Worm (Caenorhabditis elegans): ENCODE data around the gene clec-151.

clec-151 gene

ce11 chrIII:4649811-4650544, 21.7 kb downstream of the clec-151 start, which contains the start of gene ppm-2:
Gene ppm-2, plus strand, starts transcription at chrIII:4650494.
- TF ChIP-seq hmbx-1 (tag; optimal IDR thresholded peaks at IDR 0.05): no peak
- TF ChIP-seq hmg-4 (GFP tag; optimal IDR thresholded peaks at IDR 0.05): no peak
- TF ChIP-seq ceh-36 (tag; optimal IDR thresholded peaks at IDR 0.05): no peak
- TF ChIP-seq ceh-13 (GFP tag; optimal IDR thresholded peaks at IDR 0.05): no peak
- TF ChIP-seq ets-7 (tag; optimal IDR thresholded peaks at IDR 0.05): no peak
- TF ChIP-seq ama-1 (optimal IDR thresholded peaks at IDR 0.05): no peak
- no peak for TF ChIP-seq flt-1 (GFP tag; IDR thresholded peaks at IDR 0.05)
- TF ChIP-seq B0310.2 (tag; optimal IDR thresholded peaks at IDR 0.05): no peak
- TF ChIP-seq scrt-1 (GFP tag; IDR thresholded peaks at IDR 0.05): no peak
- TF ChIP-seq sea-1 (GFP tag; conservative IDR thresholded peaks at IDR 0.05): no peak
- TF ChIP-seq hnd-1 (tag; optimal IDR thresholded peaks at IDR 0.05): no peak
- no peak for TF ChIP-seq tbx-11 (GFP tag; IDR thresholded peaks at IDR 0.05)
- no peak for TF ChIP-seq tbx-37 (GFP tag; conservative IDR thresholded peaks at IDR 0.05)
- TF ChIP-seq tra-4 (tag; optimal IDR thresholded peaks at IDR 0.05): no peak
- TF ChIP-seq pes-1 (GFP tag; IDR thresholded peaks at IDR 0.05): no peak

DNA sequence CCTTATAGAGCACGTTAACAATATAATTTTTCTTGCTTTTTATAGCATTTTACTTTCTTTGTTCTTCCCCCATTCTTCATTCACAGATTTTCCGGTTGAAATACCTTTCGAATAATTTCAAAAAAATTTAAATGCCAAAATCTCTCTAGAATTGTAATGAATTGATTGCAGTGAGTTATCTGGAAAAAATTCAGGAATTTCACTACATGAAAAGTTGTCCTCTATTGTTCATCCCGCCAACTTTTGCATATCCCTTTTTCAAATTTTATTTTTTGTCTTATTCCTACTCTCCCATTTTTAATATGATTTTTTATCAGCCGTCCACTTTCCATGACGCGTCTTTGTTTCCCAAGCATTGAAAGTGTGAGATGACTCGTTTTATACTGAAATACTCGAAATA, 25.1 kb downstream of the clec-151 start:
- TF ChIP-seq tra-4 (tag; optimal IDR thresholded peaks at IDR 0.05) (no peak), hmg-4 (GFP tag; optimal IDR thresholded peaks at IDR 0.05) (no peak), ets-7 (tag; optimal IDR thresholded peaks at IDR 0.05) (no peak), sea-1 (GFP tag; conservative IDR thresholded peaks at IDR 0.05) (no peak), flt-1 (GFP tag; IDR thresholded peaks at IDR 0.05) (no peak), tbx-11 (GFP tag; IDR thresholded peaks at IDR 0.05) (no peak), pes-1 (GFP tag; IDR thresholded peaks at IDR 0.05) (no peak), ama-1 (optimal IDR thresholded peaks at IDR 0.05) (no peak), B0310.2 (tag; optimal IDR thresholded peaks at IDR 0.05) (no peak), tbx-37 (GFP tag; conservative IDR thresholded peaks at IDR 0.05) (no peak), scrt-1 (GFP tag; IDR thresholded peaks at IDR 0.05) (no peak), hnd-1 (tag; optimal IDR thresholded peaks at IDR 0.05) (no peak), F13C5.2 (tag; optimal IDR thresholded peaks at IDR 0.05) (no peak), ceh-36 (tag; optimal IDR thresholded peaks at IDR 0.05) (no peak), ceh-13 (GFP tag; optimal IDR thresholded peaks at IDR 0.05) (no peak), hmbx-1 (tag; optimal IDR thresholded peaks at IDR 0.05) (no peak), aly-1 (tag; optimal IDR thresholded peaks at IDR 0.05) (no peak)

DNA sequence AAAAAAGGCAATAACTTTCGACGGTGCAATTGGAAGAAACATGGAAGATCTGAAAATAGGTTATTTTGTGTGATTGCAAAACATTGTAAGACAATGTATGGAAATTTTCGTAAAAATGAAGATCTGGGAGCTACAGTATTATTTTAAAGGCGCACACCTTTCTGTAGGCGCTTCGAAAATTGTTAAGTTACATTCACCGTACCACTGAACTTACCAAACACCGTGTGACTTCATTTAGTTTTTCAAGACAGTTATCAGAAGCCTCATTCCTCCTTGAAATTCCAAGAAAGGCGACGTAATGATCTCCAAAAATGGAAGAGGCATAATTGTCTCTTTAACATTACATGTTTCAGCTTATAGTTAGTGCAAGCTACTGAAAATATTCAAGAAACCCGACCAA, 25.6 kb downstream of the clec-151 start:
- TF ChIP-seq tbx-11 (GFP tag; IDR thresholded peaks at IDR 0.05) (no peak), scrt-1 (GFP tag; IDR thresholded peaks at IDR 0.05) (no peak), ets-7 (tag; optimal IDR thresholded peaks at IDR 0.05) (no peak), tra-4 (tag; optimal IDR thresholded peaks at IDR 0.05) (no peak), sea-1 (GFP tag; conservative IDR thresholded peaks at IDR 0.05) (no peak), hnd-1 (tag; optimal IDR thresholded peaks at IDR 0.05) (no peak), ceh-13 (GFP tag; optimal IDR thresholded peaks at IDR 0.05) (no peak), pes-1 (GFP tag; IDR thresholded peaks at IDR 0.05) (no peak), hmg-4 (GFP tag; optimal IDR thresholded peaks at IDR 0.05) (no peak), F13C5.2 (tag; optimal IDR thresholded peaks at IDR 0.05) (no peak), flt-1 (GFP tag; IDR thresholded peaks at IDR 0.05) (no peak), ama-1 (optimal IDR thresholded peaks at IDR 0.05) (no peak), ceh-36 (tag; optimal IDR thresholded peaks at IDR 0.05) (no peak), aly-1 (tag; optimal IDR thresholded peaks at IDR 0.05) (no peak), tbx-37 (GFP tag; conservative IDR thresholded peaks at IDR 0.05) (no peak), hmbx-1 (tag; optimal IDR thresholded peaks at IDR 0.05) (no peak), B0310.2 (tag; optimal IDR thresholded peaks at IDR 0.05) (no peak)

ce11 chrIII:4655402-4655801, 27.1 kb downstream of the clec-151 start, which contains the start of gene T23F11.2:
Gene T23F11.2, minus strand, starts transcription at chrIII:4655502.
- TF ChIP-seq aly-1 (tag; optimal IDR thresholded peaks at IDR 0.05): no peak
- TF ChIP-seq F13C5.2 (tag; optimal IDR thresholded peaks at IDR 0.05): no peak
- no peak for TF ChIP-seq ama-1 (optimal IDR thresholded peaks at IDR 0.05)
- TF ChIP-seq ceh-36 (tag; optimal IDR thresholded peaks at IDR 0.05): no peak
- no peak for TF ChIP-seq hnd-1 (tag; optimal IDR thresholded peaks at IDR 0.05)
- TF ChIP-seq B0310.2 (tag; optimal IDR thresholded peaks at IDR 0.05): no peak
- TF ChIP-seq tra-4 (tag; optimal IDR thresholded peaks at IDR 0.05): no peak
- no peak for TF ChIP-seq hmg-4 (GFP tag; optimal IDR thresholded peaks at IDR 0.05)
- no peak for TF ChIP-seq tbx-11 (GFP tag; IDR thresholded peaks at IDR 0.05)

ce11 chrIII:4656415-4656814, 28.1 kb downstream of the clec-151 start:
- TF ChIP-seq hnd-1 (tag; optimal IDR thresholded peaks at IDR 0.05) (no peak), flt-1 (GFP tag; IDR thresholded peaks at IDR 0.05) (no peak), ceh-36 (tag; optimal IDR thresholded peaks at IDR 0.05) (no peak), tra-4 (tag; optimal IDR thresholded peaks at IDR 0.05) (no peak), pes-1 (GFP tag; IDR thresholded peaks at IDR 0.05) (no peak)

ce11 chrIII:4657386-4657785, 29.1 kb downstream of the clec-151 start:
- TF ChIP-seq hnd-1 (tag; optimal IDR thresholded peaks at IDR 0.05) (no peak), tbx-37 (GFP tag; conservative IDR thresholded peaks at IDR 0.05) (no peak), scrt-1 (GFP tag; IDR thresholded peaks at IDR 0.05) (no peak), ceh-36 (tag; optimal IDR thresholded peaks at IDR 0.05) (no peak), aly-1 (tag; optimal IDR thresholded peaks at IDR 0.05) (no peak)

DNA sequence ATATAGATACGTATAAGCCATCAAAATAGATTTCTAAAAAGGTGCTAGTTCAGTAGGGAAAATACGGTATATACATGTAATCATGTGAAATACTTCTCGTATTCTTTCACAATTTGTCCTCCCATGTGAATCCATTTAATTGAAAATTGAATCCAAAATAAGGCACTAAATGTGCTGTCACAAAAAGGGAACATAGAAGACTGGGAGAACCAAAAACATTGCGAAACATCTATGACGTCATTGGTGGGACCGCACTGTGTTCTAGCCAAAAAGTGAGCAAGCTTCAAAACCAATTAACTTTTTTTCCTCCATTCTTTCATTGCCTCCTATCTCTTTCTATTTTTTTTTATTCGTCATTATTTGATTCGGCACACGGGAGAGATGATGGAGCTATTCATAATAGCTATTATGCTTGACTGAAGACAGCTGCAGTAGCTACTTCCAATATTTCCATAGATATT, 30.1 kb downstream of the clec-151 start, which contains the start of gene cdka-1:
Gene cdka-1, plus strand, starts transcription at position 411 of the 461 bp plus-strand sequence.
- TF ChIP-seq ceh-13 (GFP tag; optimal IDR thresholded peaks at IDR 0.05): no peak
- no peak for TF ChIP-seq flt-1 (GFP tag; IDR thresholded peaks at IDR 0.05)

- TF ChIP-seq tra-4 (tag; optimal IDR thresholded peaks at IDR 0.05) (no peak), B0310.2 (tag; optimal IDR thresholded peaks at IDR 0.05) (no peak), tbx-37 (GFP tag; conservative IDR thresholded peaks at IDR 0.05) (no peak), ceh-13 (GFP tag; optimal IDR thresholded peaks at IDR 0.05) (no peak), ceh-36 (tag; optimal IDR thresholded peaks at IDR 0.05) (no peak), F13C5.2 (tag; optimal IDR thresholded peaks at IDR 0.05) (no peak), ets-7 (tag; optimal IDR thresholded peaks at IDR 0.05) (no peak), sea-1 (GFP tag; conservative IDR thresholded peaks at IDR 0.05) (no peak), ama-1 (optimal IDR thresholded peaks at IDR 0.05) (no peak), hmg-4 (GFP tag; optimal IDR thresholded peaks at IDR 0.05) (no peak), pes-1 (GFP tag; IDR thresholded peaks at IDR 0.05) (no peak), hmbx-1 (tag; optimal IDR thresholded peaks at IDR 0.05) (no peak), flt-1 (GFP tag; IDR thresholded peaks at IDR 0.05) (no peak), tbx-11 (GFP tag; IDR thresholded peaks at IDR 0.05) (no peak), hnd-1 (tag; optimal IDR thresholded peaks at IDR 0.05) (no peak), aly-1 (tag; optimal IDR thresholded peaks at IDR 0.05) (no peak), scrt-1 (GFP tag; IDR thresholded peaks at IDR 0.05) (no peak)
Measured at ce11 chrIII:4659426-4659825, 31.2 kb downstream of the clec-151 start.

Measured in whole organism, early embryonic.